Worm (Caenorhabditis elegans): Measurements from ENCODE around the gene cutl-29.

The cutl-29 gene

ce11 chrX:8214424-8215115 is 56.3 kb downstream of the cutl-29 start, which contains the start of gene C47D2.1:
C47D2.1 (plus strand) TSS chrX:8215065.
- TF ChIP-seq tbx-8 (GFP tag; optimal IDR thresholded peaks at IDR 0.05) (no peak), mep-1 (tag; optimal IDR thresholded peaks at IDR 0.05) (no peak), ces-1 (GFP tag; optimal IDR thresholded peaks at IDR 0.05) (no peak), unc-62 (GFP tag; optimal IDR thresholded peaks at IDR 0.05) (no peak), nhr-237 (tag; optimal IDR thresholded peaks at IDR 0.05) (no peak), pha-4 (tag; optimal IDR thresholded peaks at IDR 0.05) (no peak), ceh-83 (GFP tag; optimal IDR thresholded peaks at IDR 0.05) (no peak), blmp-1 (tag; optimal IDR thresholded peaks at IDR 0.05) (no peak), elt-3 (tag; optimal IDR thresholded peaks at IDR 0.05) (no peak), nhr-28 (tag; optimal IDR thresholded peaks at IDR 0.05) (no peak), snpc-4 (tag; optimal IDR thresholded peaks at IDR 0.05) (no peak), cnd-1 (tag; optimal IDR thresholded peaks at IDR 0.05) (no peak), ceh-43 (GFP tag; optimal IDR thresholded peaks at IDR 0.05) (no peak), lin-13 (tag; optimal IDR thresholded peaks at IDR 0.05) (no peak), drap-1 (GFP tag; optimal IDR thresholded peaks at IDR 0.05) (no peak), sptf-1 (tag; optimal IDR thresholded peaks at IDR 0.05) (no peak)

All from whole organism, mixed stage, embryonic.